Worm (Caenorhabditis elegans): ENCODE results near the gene C27H5.2.

The C27H5.2 gene

ce11 chrII:7200051-7200599, 44.7 kb downstream of the C27H5.2 start, which contains the start of gene pcrg-1 (continued):
- TF ChIP-seq D2030.7 (GFP tag; IDR thresholded peaks at IDR 0.05) (peak; percentile 78), F37B4.10 (GFP tag; IDR thresholded peaks at IDR 0.05) (no peak)

- no peak for TF ChIP-seq unc-130 (GFP tag; optimal IDR thresholded peaks at IDR 0.05)
- TF ChIP-seq lag-1 (GFP tag; IDR thresholded peaks at IDR 0.05), result no peak
- TF ChIP-seq bed-1 (GFP tag; IDR thresholded peaks at IDR 0.05), result no peak
- TF ChIP-seq dox-1 (GFP tag; IDR thresholded peaks at IDR 0.05), result no peak
- no peak for TF ChIP-seq mxl-1 (tag; optimal IDR thresholded peaks at IDR 0.05)
- no peak for TF ChIP-seq unc-62 (GFP tag; optimal IDR thresholded peaks at IDR 0.05)
These were observed 47.7 kb downstream of the C27H5.2 start, which contains the start of gene srd-56 for ce11 chrII:7203110-7203509. Gene srd-56, minus strand, starts transcription at chrII:7203210.

- TF ChIP-seq rec-8 (tag; optimal IDR thresholded peaks at IDR 0.05) (no peak), rcor-1 (GFP tag; IDR thresholded peaks at IDR 0.05) (no peak), ceh-58 (GFP tag; IDR thresholded peaks at IDR 0.05) (no peak), B0336.3 (GFP tag; IDR thresholded peaks at IDR 0.05) (no peak)
These were observed 49.6 kb downstream of the C27H5.2 start, which contains the start of gene srd-58 for ce11 chrII:7204951-7205350. Gene srd-58, minus strand, starts transcription at chrII:7205051.

- TF ChIP-seq hmg-1.2 (GFP tag; IDR thresholded peaks at IDR 0.05), result no peak
- no peak for TF ChIP-seq ztf-26 (tag; optimal IDR thresholded peaks at IDR 0.05)
- TF ChIP-seq cebp-2 (GFP tag; IDR thresholded peaks at IDR 0.05), result no peak
- no peak for TF ChIP-seq F10E7.11 (tag; optimal IDR thresholded peaks at IDR 0.05)
- no peak for TF ChIP-seq ets-4 (GFP tag; optimal IDR thresholded peaks at IDR 0.05)
- TF ChIP-seq hlh-26 (GFP tag; conservative IDR thresholded peaks at IDR 0.05), result no peak
- TF ChIP-seq rcor-1 (GFP tag; IDR thresholded peaks at IDR 0.05), result no peak
- no peak for TF ChIP-seq snpc-1.3 (tag; optimal IDR thresholded peaks at IDR 0.05; ENCODE audit: insufficient read depth)
- no peak for TF ChIP-seq somi-1 (GFP tag; optimal IDR thresholded peaks at IDR 0.05)
- TF ChIP-seq F23B12.7 (tag; optimal IDR thresholded peaks at IDR 0.05; ENCODE audit: insufficient read depth), result no peak
- TF ChIP-seq cebp-1 (GFP tag; IDR thresholded peaks at IDR 0.05), result no peak
- no peak for TF ChIP-seq cebp-1 (tag; optimal IDR thresholded peaks at IDR 0.05)
- TF ChIP-seq Y79H2A.3 (GFP tag; conservative IDR thresholded peaks at IDR 0.05), result no peak
- TF ChIP-seq nfya-2 (GFP tag; IDR thresholded peaks at IDR 0.05), result no peak
- TF ChIP-seq athp-1 (tag; optimal IDR thresholded peaks at IDR 0.05), result no peak
- no peak for TF ChIP-seq sdz-38 (tag; optimal IDR thresholded peaks at IDR 0.05)
- TF ChIP-seq fkh-3 (tag; optimal IDR thresholded peaks at IDR 0.05), result no peak
- TF ChIP-seq F39B2.1 (GFP tag; IDR thresholded peaks at IDR 0.05), result no peak
These were observed 50.0 kb downstream of the C27H5.2 start, which contains the start of gene srd-59 for ce11 chrII:7205388-7205787. Gene srd-59, plus strand, starts transcription at chrII:7205688.

ce11 chrII:7207649-7208048, 52.3 kb downstream of the C27H5.2 start:
- TF ChIP-seq C06A6.2 (GFP tag; conservative IDR thresholded peaks at IDR 0.05) (no peak), gei-17 (GFP tag; optimal IDR thresholded peaks at IDR 0.05) (no peak), F49E8.2 (tag; optimal IDR thresholded peaks at IDR 0.05; ENCODE audit: insufficient read depth) (no peak), zim-3 (tag; optimal IDR thresholded peaks at IDR 0.05) (no peak), F57A8.1 (GFP tag; optimal IDR thresholded peaks at IDR 0.05) (no peak)

Data from whole organism, young adult.